Fruit fly (Drosophila melanogaster): Measurements from ENCODE around the gene CG13318.

Gene CG13318

DNA sequence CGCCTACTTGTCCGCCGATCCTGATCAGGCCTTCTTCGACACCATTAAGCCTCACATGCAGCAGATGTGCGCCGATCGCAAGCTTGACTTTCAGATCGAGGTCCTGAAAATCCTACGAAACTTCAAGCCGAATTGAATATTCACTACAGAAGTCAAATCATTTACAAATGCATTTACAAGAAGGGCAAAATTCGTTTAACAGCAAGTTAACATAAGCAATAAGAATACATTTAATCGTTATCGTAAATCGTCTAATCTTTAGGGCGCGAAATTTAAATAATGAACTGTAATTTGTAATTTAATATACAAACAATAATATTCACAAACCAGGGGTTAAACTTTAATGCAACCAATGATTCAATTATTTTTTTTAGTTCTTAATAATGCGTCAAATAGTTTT is 34.6 kb upstream of the CG13318 start:
- no peak for TF ChIP-seq CG17801 (GFP tag; optimal IDR thresholded peaks at IDR 0.05; ENCODE audit: partially characterized antibody)

DNA sequence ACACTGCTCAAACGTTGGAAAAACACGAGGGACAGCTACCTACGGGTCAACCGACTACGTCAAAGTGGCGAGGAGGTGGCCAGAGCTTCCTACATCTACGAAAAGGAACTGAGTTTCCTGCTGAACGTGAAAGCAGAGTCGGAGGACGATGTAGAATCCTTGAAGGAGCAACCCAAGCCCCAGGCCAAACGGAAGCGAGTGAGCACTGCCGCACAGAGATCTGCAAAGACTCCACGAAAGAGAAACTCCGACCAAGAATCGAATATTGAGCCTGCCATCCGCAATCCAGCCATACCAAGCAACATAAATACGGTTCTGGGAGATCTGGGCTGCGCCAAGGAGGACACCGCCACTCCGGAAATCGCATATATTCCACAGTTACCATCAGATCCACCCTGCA is 34.1 kb upstream of the CG13318 start:
- no peak for TF ChIP-seq CG17801 (GFP tag; optimal IDR thresholded peaks at IDR 0.05; ENCODE audit: partially characterized antibody)

DNA sequence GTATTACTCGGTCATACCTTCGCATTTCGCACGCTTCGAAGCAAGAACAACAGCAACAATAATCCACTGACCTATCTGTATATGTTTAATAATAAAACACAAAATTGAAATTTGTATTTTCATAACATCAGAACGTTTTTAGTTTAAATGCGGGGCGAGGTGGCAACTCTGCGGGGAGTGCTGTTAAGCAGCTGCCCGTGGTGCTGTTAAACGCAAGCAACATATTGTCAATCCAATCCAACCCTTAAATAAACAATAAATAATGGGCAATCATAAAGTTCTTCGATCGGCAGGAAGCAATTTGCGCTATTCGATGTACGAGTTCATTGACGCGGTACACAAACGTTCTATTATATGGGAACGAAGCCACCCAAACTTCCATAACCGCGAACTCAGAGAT is 33.6 kb upstream of the CG13318 start, which contains the start of gene hng2:
hng2 (plus strand) TSS at position 219 of the 400 bp plus-strand sequence.
- TF ChIP-seq CG17801 (GFP tag; optimal IDR thresholded peaks at IDR 0.05; ENCODE audit: partially characterized antibody), result no peak

DNA sequence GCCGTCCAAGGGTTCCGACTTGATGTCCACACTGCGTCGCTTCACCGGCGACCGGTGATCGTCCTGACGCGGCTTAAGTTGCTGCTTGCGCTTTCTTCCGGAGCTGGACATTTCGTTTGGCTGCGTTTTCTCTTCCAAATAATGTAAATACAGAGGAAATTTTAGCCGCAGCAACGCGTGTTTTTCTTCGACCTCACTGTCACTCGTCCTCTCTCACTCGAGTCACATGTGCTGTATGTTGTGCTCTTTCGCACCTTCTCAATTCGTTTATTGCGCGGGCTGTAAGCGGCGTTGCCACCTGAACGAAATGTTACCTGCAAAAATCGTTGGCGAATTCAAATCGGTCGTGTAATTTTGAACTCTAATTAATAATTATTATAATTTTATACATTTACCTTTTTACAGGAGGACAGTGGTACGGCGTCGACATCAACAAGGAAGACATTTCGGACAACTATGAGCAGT is 32.9 kb upstream of the CG13318 start, which contains the start of gene CG9839:
CG9839 (minus strand) TSS at position 415 of the 465 bp plus-strand sequence.
- TF ChIP-seq CG17801 (GFP tag; optimal IDR thresholded peaks at IDR 0.05; ENCODE audit: partially characterized antibody), result no peak

DNA sequence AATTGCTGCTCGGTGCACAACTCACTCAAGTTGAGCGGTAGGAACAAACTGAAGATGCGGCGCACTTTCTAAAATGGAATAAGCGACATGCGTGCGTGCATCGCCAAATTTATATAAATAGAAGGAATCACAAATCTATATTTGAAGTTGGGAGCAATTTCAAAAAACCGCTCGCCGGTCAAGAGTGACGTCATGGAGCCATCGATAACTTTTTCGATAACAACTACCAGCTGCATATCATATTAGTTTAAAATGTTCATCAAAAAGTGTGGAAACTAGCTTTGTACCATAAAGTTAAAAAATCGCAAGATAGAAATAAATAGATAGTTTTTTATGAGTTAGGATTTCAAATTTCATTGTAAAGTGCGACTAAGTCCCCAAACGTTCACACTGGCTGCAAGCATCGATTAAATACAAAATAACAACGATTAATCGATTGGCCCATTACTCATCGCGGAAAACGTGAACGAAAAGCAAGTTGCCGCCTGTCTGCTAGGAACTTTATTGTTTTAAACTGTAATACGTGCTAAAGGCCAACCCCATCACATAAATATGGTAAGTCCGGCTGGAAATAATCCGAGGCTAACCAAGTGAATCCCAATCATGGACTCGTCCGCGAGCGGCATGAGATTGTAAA is 28.8 kb upstream of the CG13318 start, which contains the start of the genes Pif1A, Pif1B and CCT7:
Pif1A (minus strand) TSS at position 51 of the 637 bp plus-strand sequence.
Pif1B (minus strand) TSS at position 51 of the 637 bp plus-strand sequence.
CCT7 (plus strand) TSS at position 439 of the 637 bp plus-strand sequence.
- no peak for TF ChIP-seq CG17801 (GFP tag; optimal IDR thresholded peaks at IDR 0.05; ENCODE audit: partially characterized antibody)

DNA sequence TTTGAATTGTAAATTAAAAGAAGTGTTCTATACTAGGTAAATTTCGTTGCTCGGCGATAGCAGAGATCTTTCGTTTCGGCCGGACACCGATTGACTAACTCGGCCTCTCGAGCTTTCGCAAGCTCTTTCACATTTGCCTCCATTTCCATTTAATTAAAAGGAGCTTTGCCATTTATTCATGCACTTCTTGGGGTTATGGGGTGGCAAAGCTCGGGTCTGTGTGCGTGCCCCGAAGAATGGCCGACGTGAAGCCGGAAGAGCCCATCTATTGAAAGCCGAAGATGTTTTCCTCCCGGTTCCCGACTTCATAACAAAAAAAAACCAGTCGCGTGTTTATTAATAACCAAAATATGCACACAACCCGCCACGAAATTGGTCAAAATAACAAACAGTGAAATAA is 27.4 kb upstream of the CG13318 start:
- no peak for TF ChIP-seq CG17801 (GFP tag; optimal IDR thresholded peaks at IDR 0.05; ENCODE audit: partially characterized antibody)

DNA sequence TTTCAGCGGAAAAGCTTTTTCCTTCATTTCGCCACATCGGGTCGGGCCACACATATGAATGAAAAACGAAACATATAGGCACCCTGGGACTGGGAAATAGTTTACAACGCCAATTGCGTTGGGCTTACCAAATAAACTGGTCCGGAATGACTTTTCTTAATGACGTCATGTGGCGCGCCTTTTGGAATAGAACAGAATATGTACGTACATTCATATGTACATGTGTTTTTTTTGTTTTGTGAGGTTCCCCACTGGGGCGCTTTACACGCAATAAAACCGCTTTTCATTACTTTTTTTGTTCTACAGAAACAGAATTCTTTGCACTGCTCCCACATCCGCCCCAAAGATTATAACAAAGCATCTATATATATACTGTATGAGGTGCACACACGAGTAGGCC is 25.8 kb upstream of the CG13318 start:
- no peak for TF ChIP-seq CG17801 (GFP tag; optimal IDR thresholded peaks at IDR 0.05; ENCODE audit: partially characterized antibody)

DNA sequence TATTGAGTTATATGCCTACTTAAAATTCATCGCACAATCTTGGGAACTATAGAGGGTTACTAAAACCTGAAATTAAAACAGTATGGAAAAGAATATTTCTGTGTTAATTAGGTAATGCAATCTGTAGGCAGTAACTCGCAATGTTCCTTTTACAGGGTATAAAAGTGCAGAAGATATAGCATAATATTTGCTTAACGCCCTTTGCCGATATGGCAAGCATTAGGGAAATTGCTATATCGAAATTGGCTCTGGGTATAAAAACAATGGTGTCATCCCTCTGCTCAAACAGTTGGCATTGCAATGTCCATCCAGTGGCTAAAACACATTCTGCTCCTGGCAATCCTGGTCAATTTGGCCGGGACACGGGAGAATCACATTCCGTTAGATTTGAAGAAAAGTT is 21.9 kb upstream of the CG13318 start, which contains the start of gene Ir85a:
Ir85a (plus strand) TSS at position 301 of the 400 bp plus-strand sequence.
- no peak for TF ChIP-seq CG17801 (GFP tag; optimal IDR thresholded peaks at IDR 0.05; ENCODE audit: partially characterized antibody)

DNA sequence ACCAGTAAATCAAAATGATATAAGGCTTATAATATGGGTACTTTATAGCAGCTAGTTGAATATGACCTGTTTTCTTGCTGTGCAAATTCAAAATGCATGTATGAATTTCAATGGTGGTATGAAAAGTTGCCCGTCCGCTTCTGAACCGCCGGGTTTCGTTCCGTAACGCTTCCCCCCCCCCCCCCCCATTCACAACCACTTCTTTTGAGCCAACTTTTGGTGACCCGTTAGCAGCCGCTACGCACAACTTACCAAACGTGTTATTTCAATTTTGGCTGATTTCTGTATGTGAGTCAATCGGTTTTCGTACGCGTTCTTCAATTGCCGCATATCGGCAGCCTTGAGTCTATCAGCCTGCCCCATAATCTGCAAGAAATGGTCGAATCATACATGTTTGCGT is 21.2 kb upstream of the CG13318 start:
- no peak for TF ChIP-seq CG17801 (GFP tag; optimal IDR thresholded peaks at IDR 0.05; ENCODE audit: partially characterized antibody)

DNA sequence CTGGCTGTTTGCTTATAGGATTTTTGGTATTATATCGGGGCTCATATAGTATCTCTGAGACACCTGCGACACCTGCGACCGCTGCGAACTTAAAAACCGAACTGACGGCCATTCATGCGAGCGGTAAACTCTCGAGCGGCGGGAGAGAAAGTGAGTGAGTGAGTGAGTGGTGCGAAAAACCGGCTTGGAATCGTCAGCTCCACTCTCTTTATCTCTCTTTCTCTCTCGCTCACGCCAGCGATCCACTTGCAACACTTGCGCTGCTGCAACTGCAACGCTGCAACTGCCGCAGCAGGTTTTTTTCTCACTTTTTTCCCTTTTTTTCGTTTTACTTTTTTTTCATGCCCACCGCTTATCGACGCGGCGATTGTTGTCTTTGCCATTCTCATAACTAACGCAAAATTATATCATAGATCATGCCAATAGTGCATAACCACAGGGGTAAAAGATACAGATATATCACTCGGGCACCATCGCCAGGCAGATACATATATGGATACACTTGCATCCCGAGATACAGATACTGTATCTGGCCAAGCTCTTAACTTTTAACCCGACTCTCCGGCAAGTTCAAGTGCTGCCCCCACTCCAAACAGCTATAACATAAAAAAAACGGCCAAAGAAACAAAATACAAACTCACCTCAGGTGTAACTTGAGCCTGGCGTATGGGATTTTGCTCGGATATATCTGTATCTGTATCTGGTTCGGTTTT is 20.1 kb upstream of the CG13318 start:
- no peak for TF ChIP-seq CG17801 (GFP tag; optimal IDR thresholded peaks at IDR 0.05; ENCODE audit: partially characterized antibody)

DNA sequence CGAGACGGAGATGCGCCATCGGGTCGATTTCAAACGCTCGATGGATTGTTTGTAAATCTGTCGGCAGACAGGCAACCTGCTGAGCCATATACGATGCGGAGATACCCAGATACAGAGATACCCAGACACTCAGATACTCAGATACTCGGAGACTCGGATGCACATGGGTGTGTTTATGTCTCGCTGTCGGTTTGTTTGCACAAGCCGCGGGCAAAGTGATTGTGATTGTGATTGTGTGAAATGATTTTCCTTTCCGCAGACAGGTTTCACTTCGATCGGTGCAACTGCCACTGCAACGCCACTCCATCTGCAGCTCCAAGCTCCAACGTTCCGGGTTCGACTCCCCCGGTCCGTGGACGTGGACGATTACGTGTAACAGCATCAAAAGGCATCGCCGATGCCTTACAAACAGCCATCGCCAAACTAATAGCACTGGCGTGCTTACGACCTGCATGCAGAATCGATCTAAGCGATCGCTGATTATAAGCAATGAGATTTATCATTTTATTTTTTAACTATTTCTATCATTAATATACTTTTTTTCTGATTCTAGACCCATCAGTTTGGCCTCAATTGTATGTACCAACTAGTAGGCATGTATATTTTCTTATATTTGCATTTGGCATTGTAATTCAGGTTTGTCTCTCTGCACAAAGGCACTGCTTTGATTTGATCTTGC is 16.4 kb upstream of the CG13318 start:
- TF ChIP-seq CG17801 (GFP tag; optimal IDR thresholded peaks at IDR 0.05; ENCODE audit: partially characterized antibody), result no peak

DNA sequence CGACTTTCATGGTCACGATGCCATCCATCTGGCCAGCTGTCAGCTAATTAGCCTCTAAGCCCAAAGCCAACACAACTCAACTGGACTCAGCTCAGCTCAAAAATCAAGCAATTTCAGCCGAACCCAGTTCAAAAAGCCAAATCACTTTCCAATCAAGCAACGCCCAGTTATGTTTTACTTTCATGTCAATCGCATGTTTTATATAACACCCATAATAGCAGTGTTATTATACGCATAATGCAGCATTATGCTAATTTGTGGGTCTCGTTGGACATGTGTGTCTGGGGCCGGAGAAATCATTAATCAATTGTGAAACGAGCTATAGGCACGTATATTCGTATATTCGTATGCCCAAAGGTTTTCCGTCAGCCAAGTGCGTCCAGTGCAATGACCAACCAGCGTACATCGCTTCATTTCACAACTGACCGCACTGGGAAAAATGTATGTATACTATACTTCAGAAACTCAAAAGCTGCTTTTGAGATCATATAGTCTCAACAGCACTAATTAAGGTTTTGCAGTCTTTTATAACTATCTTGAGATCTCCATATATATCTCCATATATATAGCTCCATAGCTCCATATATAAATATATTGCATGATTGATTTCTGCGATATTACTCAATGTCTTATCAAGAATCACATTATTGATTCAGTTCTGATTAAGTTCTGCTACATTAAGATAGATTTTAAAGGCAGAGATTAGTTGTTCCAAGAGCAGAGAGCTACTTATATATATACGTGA is 15.2 kb upstream of the CG13318 start:
- TF ChIP-seq CG17801 (GFP tag; optimal IDR thresholded peaks at IDR 0.05; ENCODE audit: partially characterized antibody), result no peak

DNA sequence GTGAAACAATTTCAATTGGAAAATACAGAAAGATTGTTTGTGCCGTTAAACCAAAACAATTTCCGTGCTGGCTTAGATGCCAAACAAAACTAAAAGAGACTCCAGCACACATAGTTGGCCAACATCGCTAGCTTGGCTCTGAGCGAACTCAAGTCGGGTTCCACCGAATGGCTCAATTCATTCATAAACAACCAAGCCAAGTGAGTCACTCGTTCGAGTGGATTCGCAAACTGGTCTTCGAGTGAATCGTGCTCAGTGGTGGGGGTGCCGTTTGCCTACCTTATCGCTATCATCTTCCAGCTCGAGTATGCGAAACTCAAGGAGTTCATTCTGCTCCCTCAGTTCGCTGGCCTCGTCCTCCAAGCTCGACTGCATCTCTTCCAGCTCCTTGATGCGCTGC is 13.0 kb upstream of the CG13318 start:
- TF ChIP-seq CG17801 (GFP tag; optimal IDR thresholded peaks at IDR 0.05; ENCODE audit: partially characterized antibody), result no peak

DNA sequence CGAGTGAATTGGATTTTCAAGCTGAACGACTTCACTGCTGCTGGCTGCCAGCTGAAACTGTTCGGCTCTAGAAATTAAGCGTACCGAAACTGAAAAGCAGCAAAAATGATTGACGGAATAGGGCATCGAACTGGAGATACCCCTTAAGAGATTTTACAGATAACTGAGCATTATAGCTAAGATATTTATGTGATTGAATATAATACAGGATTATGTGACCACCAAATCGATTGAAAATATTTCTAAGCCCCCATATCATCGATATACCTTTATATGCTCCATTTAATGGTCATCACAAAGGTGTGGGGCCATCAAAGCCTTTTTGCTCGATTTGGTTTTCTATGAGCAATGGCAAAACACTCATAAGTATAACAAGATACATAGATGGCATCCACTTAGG is 12.3 kb upstream of the CG13318 start:
- no peak for TF ChIP-seq CG17801 (GFP tag; optimal IDR thresholded peaks at IDR 0.05; ENCODE audit: partially characterized antibody)

DNA sequence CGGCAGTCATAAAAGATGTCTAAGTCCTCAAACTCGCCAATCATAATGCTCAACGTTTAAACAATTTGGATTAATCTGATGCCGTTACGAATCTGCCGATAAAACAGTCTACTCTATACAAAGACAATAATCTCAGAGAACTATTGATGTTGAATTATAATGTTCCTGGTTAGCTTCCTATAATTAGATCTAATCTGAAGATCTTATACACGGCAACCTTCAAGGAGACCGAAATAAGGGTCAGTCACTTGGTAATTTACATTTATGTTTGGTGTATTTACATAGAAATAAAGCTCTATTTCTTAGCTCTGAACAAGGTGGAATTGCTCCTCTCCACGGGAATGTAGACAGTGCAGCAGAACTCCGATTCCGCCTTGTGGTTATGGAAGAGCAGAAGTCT is 8.2 kb upstream of the CG13318 start, which contains the start of gene CG33189:
CG33189 (minus strand) TSS at position 101 of the 400 bp plus-strand sequence.
- no peak for TF ChIP-seq CG17801 (GFP tag; optimal IDR thresholded peaks at IDR 0.05; ENCODE audit: partially characterized antibody)

Measured in ovary, adult (tissue).